Worm (Caenorhabditis elegans) whole organism, L4/young adult: ENCODE data around the gene Y39A1A.16.

ENCODE experiments used
- W03F9.2 ChIP-seq: fragments of 150-350 bp; optimal IDR thresholded peaks from 2 replicates; lab custom pipeline; 2014; ENCODE audit warnings: missing biosample characterization, missing genetic modification characterization
- dao-5 ChIP-seq: sonication (generic microtip); optimal IDR thresholded peaks from 2 replicates; lab custom pipeline; 2016; ENCODE audit warnings: missing genotype, missing genetic modification characterization, moderate library complexity, missing compliant biosample characterization
- him-1 ChIP-seq: sonication (generic microtip); optimal IDR thresholded peaks from 2 replicates; lab custom pipeline; 2016; ENCODE audit warnings: missing genotype, missing genetic modification reagents, missing genetic modification characterization, missing compliant biosample characterization

Y39A1A.16 gene

DNA sequence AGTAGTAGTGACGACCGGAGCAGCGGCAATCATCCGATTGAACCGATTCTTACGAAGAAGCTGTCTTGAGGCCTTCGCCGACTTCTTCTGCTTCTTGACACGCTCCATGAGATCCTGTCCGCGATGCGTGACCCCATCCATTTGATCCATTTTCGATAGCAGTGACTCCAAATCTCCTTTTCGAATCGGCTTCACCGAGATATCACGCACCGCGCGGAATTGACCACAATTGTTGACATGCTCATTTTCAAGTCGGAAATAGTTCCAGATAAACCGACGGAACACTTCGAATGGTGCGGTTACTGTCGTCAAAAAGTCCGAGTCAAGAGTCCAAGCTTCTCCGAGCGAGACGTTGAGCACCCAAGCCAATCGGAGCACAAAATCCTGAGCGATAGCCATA is 24.8 kb downstream of the Y39A1A.16 start:
- TF ChIP-seq W03F9.2 (tag; lab: Kevin White, UChicago) (no peak), dao-5 (tag; lab: Kevin White, UChicago) (no peak), him-1 (tag; lab: Kevin White, UChicago) (no peak)

ce11 chrIII:10704499-10704898 is 25.4 kb downstream of the Y39A1A.16 start:
- TF ChIP-seq him-1 (tag; lab: Kevin White, UChicago) (no peak), dao-5 (tag; lab: Kevin White, UChicago) (no peak), W03F9.2 (tag; lab: Kevin White, UChicago) (no peak)

DNA sequence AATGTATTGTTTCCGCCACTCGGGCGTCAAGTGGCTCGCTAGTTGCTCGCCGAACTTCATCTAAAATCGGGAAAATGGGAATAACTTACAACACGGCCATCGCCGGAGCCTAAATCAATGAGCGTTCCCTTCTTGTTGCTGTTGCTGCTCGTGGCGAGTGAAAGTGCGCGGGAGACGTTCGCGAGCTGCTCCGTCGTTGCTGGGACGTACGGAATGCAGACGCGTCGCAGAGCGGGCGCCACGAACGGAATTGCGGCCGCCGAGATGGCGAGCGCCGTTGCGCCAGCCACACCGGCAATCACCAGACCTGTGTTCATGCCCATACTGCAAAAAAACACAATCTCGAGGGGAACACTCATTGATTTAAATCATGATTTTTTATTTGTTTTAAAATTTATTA is 27.4 kb downstream of the Y39A1A.16 start:
- no peak for TF ChIP-seq him-1 (tag; lab: Kevin White, UChicago)
- TF ChIP-seq W03F9.2 (tag; lab: Kevin White, UChicago) = no peak
- TF ChIP-seq dao-5 (tag; lab: Kevin White, UChicago) = no peak

ce11 chrIII:10706972-10707438 is 27.9 kb downstream of the Y39A1A.16 start, which contains the start of the genes Y39A1A.21 and Y39A1A.22:
Gene Y39A1A.21 (minus strand): TSS chrIII:10707022.
Gene Y39A1A.22 (minus strand): TSS chrIII:10707028.
- TF ChIP-seq him-1 (tag; lab: Kevin White, UChicago) (peak; percentile 29), W03F9.2 (tag; lab: Kevin White, UChicago) (peak; percentile 69), dao-5 (tag; lab: Kevin White, UChicago) (no peak)

- TF ChIP-seq W03F9.2 (tag; lab: Kevin White, UChicago) (no peak), dao-5 (tag; lab: Kevin White, UChicago) (no peak), him-1 (tag; lab: Kevin White, UChicago) (no peak)
These were observed 28.4 kb downstream of the Y39A1A.16 start, which contains the start of gene mrpl-12 for ce11 chrIII:10707461-10707860. Gene mrpl-12 (plus strand): TSS chrIII:10707761.

- TF ChIP-seq dao-5 (tag; lab: Kevin White, UChicago) (no peak), him-1 (tag; lab: Kevin White, UChicago) (no peak), W03F9.2 (tag; lab: Kevin White, UChicago) (no peak)
These were observed 29.4 kb downstream of the Y39A1A.16 start for ce11 chrIII:10708484-10708883.

DNA sequence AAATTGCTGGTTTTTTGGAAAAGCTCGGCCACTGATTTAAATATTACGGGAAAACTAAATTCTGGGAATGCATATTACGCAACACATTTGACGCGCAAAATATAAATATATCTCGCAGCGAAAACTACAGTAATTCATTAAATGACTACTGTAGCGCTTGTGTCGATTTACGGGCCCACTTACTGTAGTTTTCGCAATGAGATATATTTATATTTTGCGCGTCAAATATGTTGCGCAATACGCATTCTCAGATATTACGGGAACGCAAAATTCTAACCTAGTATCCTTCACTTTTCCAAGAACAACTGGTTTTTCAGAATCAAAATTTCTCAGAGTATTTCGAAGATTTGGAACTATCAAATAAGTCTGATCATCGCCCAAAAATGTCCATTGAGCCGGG is 30.6 kb downstream of the Y39A1A.16 start:
- no peak for TF ChIP-seq dao-5 (tag; lab: Kevin White, UChicago)
- TF ChIP-seq him-1 (tag; lab: Kevin White, UChicago) = no peak
- no peak for TF ChIP-seq W03F9.2 (tag; lab: Kevin White, UChicago)

- no peak for TF ChIP-seq dao-5 (tag; lab: Kevin White, UChicago)
- no peak for TF ChIP-seq W03F9.2 (tag; lab: Kevin White, UChicago)
- TF ChIP-seq him-1 (tag; lab: Kevin White, UChicago) = no peak
These were observed 32.2 kb downstream of the Y39A1A.16 start, which contains the start of gene W09D10.5 for ce11 chrIII:10711192-10711673. Gene W09D10.5 (minus strand): TSS chrIII:10711536.

- no peak for TF ChIP-seq him-1 (tag; lab: Kevin White, UChicago)
- TF ChIP-seq dao-5 (tag; lab: Kevin White, UChicago) = no peak
- no peak for TF ChIP-seq W03F9.2 (tag; lab: Kevin White, UChicago)
These were observed 35.5 kb downstream of the Y39A1A.16 start for ce11 chrIII:10714541-10714940.

ce11 chrIII:10716091-10716490 is 37.0 kb downstream of the Y39A1A.16 start, which contains the start of gene W09D10.4:
Gene W09D10.4 (minus strand): TSS chrIII:10716191.
- no peak for TF ChIP-seq dao-5 (tag; lab: Kevin White, UChicago)
- TF ChIP-seq him-1 (tag; lab: Kevin White, UChicago) = no peak
- no peak for TF ChIP-seq W03F9.2 (tag; lab: Kevin White, UChicago)

- TF ChIP-seq him-1 (tag; lab: Kevin White, UChicago) = no peak
- TF ChIP-seq W03F9.2 (tag; lab: Kevin White, UChicago) = no peak
- no peak for TF ChIP-seq dao-5 (tag; lab: Kevin White, UChicago)
These were observed 38.4 kb downstream of the Y39A1A.16 start for ce11 chrIII:10717479-10717878.

ce11 chrIII:10718078-10718477 is 39.0 kb downstream of the Y39A1A.16 start:
- TF ChIP-seq him-1 (tag; lab: Kevin White, UChicago) = no peak
- no peak for TF ChIP-seq dao-5 (tag; lab: Kevin White, UChicago)
- TF ChIP-seq W03F9.2 (tag; lab: Kevin White, UChicago) = no peak

DNA sequence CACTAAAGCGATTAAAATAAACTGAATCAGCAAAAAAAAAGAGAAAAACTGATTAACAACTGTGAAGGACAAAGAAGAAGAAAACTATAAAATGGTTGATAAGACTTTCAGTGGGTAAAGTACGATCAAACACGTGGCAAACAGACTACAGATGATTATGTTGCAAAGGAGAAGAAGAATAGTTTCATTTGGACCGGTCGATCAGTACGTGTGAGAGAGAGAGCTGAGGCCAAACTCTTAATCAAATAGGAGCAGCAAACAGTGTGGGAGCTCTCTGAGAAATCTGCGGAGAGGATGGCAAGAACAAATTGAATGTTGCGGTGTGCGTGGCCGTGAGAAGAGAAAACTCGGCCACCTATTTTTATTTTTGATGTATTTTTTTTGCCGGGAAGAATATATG is 40.0 kb downstream of the Y39A1A.16 start:
- TF ChIP-seq him-1 (tag; lab: Kevin White, UChicago) (no peak), dao-5 (tag; lab: Kevin White, UChicago) (no peak), W03F9.2 (tag; lab: Kevin White, UChicago) (no peak)

ce11 chrIII:10720170-10720569 is 41.1 kb downstream of the Y39A1A.16 start:
- TF ChIP-seq dao-5 (tag; lab: Kevin White, UChicago) (no peak), him-1 (tag; lab: Kevin White, UChicago) (peak; percentile 20), W03F9.2 (tag; lab: Kevin White, UChicago) (peak; percentile 17)
